Fruit fly (Drosophila melanogaster) whole organism, embryonic: ENCODE results near the gene kud.

Source experiments
- B-H2 ChIP-seq: fragments of 200-800 bp; sonication (Bioruptor generic); optimal IDR thresholded peaks from 2 replicates; lab custom pipeline; 2018; ENCODE audit warnings: missing biosample characterization, mild to moderate bottlenecking, missing genetic modification characterization
- CG10321 ChIP-seq: fragments of 200-800 bp; sonication (Bioruptor generic); IDR thresholded peaks from 2 replicates; pipeline ENCODE4 v1.3.6; 2022; ENCODE audit warnings: missing biosample characterization, missing genetic modification characterization
- CG10431 ChIP-seq: fragments of 200-800 bp; sonication (Bioruptor generic); optimal IDR thresholded peaks from 3 replicates; lab custom pipeline; 2018; ENCODE audit warnings: missing biosample characterization, mild to moderate bottlenecking, missing genetic modification characterization
- CG12071 ChIP-seq: fragments of 200-800 bp; sonication (Bioruptor generic); optimal IDR thresholded peaks from 3 replicates; lab custom pipeline; 2018; ENCODE audit warnings: missing biosample characterization, mild to moderate bottlenecking, missing genetic modification characterization
- CG13123 ChIP-seq: fragments of 200-800 bp; sonication (Bioruptor generic); optimal IDR thresholded peaks from 2 replicates; lab custom pipeline; 2016; ENCODE audit warnings: missing biosample characterization, missing genetic modification characterization
- CG13287 ChIP-seq: fragments of 200-800 bp; sonication (Bioruptor generic); IDR thresholded peaks from 2 replicates; pipeline ENCODE4 v1.3.6; 2022; ENCODE audit warnings: missing biosample characterization, missing genetic modification characterization; ENCODE audit not compliant: partially characterized antibody
- CG14050 ChIP-seq: fragments of 200-800 bp; sonication (Bioruptor generic); IDR thresholded peaks from 3 replicates; pipeline ENCODE4 v1.3.6; 2022; ENCODE audit warnings: missing biosample characterization, missing genetic modification characterization
- CG15269 ChIP-seq: fragments of 200-800 bp; sonication (Bioruptor generic); optimal IDR thresholded peaks from 2 replicates; lab custom pipeline; 2018; ENCODE audit warnings: missing biosample characterization, mild to moderate bottlenecking, missing genetic modification characterization, moderate library complexity
- CG1529 ChIP-seq: fragments of 200-800 bp; sonication (Bioruptor generic); optimal IDR thresholded peaks from 3 replicates; lab custom pipeline; 2018; ENCODE audit warnings: missing biosample characterization, missing genetic modification characterization
- CG16813 ChIP-seq: fragments of 200-800 bp; sonication (Bioruptor generic); IDR thresholded peaks from 3 replicates; pipeline ENCODE4 v1.3.6; 2022; ENCODE audit warnings: missing biosample characterization, missing genetic modification characterization; ENCODE audit not compliant: partially characterized antibody
- CG17568 ChIP-seq: fragments of 200-800 bp; sonication (Bioruptor generic); optimal IDR thresholded peaks from 2 replicates; lab custom pipeline; 2018; ENCODE audit warnings: missing biosample characterization, mild to moderate bottlenecking, missing genetic modification characterization, moderate library complexity
- CG2678 ChIP-seq: fragments of 200-800 bp; sonication (Bioruptor generic); optimal IDR thresholded peaks from 3 replicates; lab custom pipeline; 2019; ENCODE audit warnings: missing biosample characterization, mild to moderate bottlenecking, missing genetic modification characterization, moderate library complexity
- CG31224 ChIP-seq: fragments of 200-800 bp; sonication (Bioruptor generic); IDR thresholded peaks from 2 replicates; pipeline ENCODE4 v1.3.6; 2022; ENCODE audit warnings: missing biosample characterization, missing genetic modification characterization
- CG4282 ChIP-seq: fragments of 200-800 bp; sonication (Bioruptor generic); optimal IDR thresholded peaks from 2 replicates; lab custom pipeline; 2016; ENCODE audit warnings: missing biosample characterization, missing genetic modification characterization
- CG4360 ChIP-seq: fragments of 200-800 bp; sonication (Bioruptor generic); IDR thresholded peaks from 2 replicates; pipeline ENCODE4 v1.3.6; 2022; ENCODE audit warnings: missing biosample characterization, missing genetic modification characterization
- CG43689 ChIP-seq: fragments of 200-800 bp; sonication (Bioruptor generic); IDR thresholded peaks from 2 replicates; pipeline ENCODE4 v1.3.6; 2022; ENCODE audit warnings: missing biosample characterization, missing genetic modification characterization
- CG4404 ChIP-seq: fragments of 200-800 bp; sonication (Bioruptor generic); IDR thresholded peaks from 2 replicates; pipeline ENCODE4 v1.3.6; 2022; ENCODE audit warnings: missing biosample characterization, missing genetic modification characterization
- CG6272 ChIP-seq: fragments of 200-800 bp; sonication (Bioruptor generic); IDR thresholded peaks from 2 replicates; pipeline ENCODE4 v1.3.6; 2022; ENCODE audit warnings: missing biosample characterization, missing genetic modification characterization
- CG6689 ChIP-seq: fragments of 200-800 bp; sonication (Bioruptor generic); IDR thresholded peaks from 2 replicates; pipeline ENCODE4 v1.3.6; 2022; ENCODE audit warnings: missing biosample characterization, missing genetic modification characterization
- CG8478 ChIP-seq: fragments of >200 bp; optimal IDR thresholded peaks from 2 replicates; lab custom pipeline; 2018
- CG9437 ChIP-seq: fragments of 200-800 bp; sonication (Bioruptor generic); optimal IDR thresholded peaks from 2 replicates; lab custom pipeline; 2018; ENCODE audit warnings: missing biosample characterization, mild to moderate bottlenecking, missing genetic modification characterization
- CG9932 ChIP-seq: fragments of 200-800 bp; sonication (Bioruptor generic); IDR thresholded peaks from 2 replicates; pipeline ENCODE4 v1.3.6; 2022; ENCODE audit warnings: missing biosample characterization, missing genetic modification characterization
- D19A ChIP-seq: fragments of 200-800 bp; optimal IDR thresholded peaks from 3 replicates; lab custom pipeline; 2019; ENCODE audit warnings: missing biosample characterization, mild to moderate bottlenecking, missing genetic modification characterization, moderate library complexity
- D19B ChIP-seq: fragments of 200-800 bp; sonication (Bioruptor generic); optimal IDR thresholded peaks from 2 replicates; lab custom pipeline; 2017; ENCODE audit warnings: missing biosample characterization, mild to moderate bottlenecking, missing genetic modification characterization
- Dad ChIP-seq: fragments of 200-800 bp; sonication (Bioruptor generic); optimal IDR thresholded peaks from 3 replicates; lab custom pipeline; 2016; ENCODE audit warnings: missing biosample characterization, missing genetic modification characterization
- Dek ChIP-seq: fragments of 200-800 bp; sonication (Bioruptor generic); optimal IDR thresholded peaks from 3 replicates; lab custom pipeline; 2019; ENCODE audit warnings: missing biosample characterization, mild to moderate bottlenecking, missing genetic modification characterization, moderate library complexity
- Doc3 ChIP-seq: fragments of 200-800 bp; sonication (Bioruptor generic); IDR thresholded peaks from 3 replicates; pipeline ENCODE4 v1.3.6; 2022; ENCODE audit warnings: missing biosample characterization, missing genetic modification characterization; ENCODE audit not compliant: partially characterized antibody
- Hr78 ChIP-seq, 2 experiments: fragments of 200-800 bp in 1 of 2; fragments of >200 bp in 1 of 2; sonication (Bioruptor generic) in 1 of 2; optimal IDR thresholded peaks; 2 replicates each; lab custom pipeline; 2017 to 2019; ENCODE audit warnings: missing biosample characterization in 2 of 2, missing genetic modification characterization in 2 of 2, mild to moderate bottlenecking in 1 of 2, moderate library complexity in 1 of 2
- Lim3 ChIP-seq: fragments of 200-800 bp; sonication (Bioruptor generic); IDR thresholded peaks from 2 replicates; pipeline ENCODE4 v1.3.6; 2022; ENCODE audit warnings: missing biosample characterization, missing genetic modification characterization
- Med ChIP-seq: fragments of 200-800 bp; sonication (Bioruptor generic); peaks from one replicate; lab custom pipeline; 2016; ENCODE audit warnings: missing biosample characterization, missing genetic modification characterization, mild to moderate bottlenecking, inconsistent platforms, moderate library complexity
- Rfx ChIP-seq: fragments of 200-800 bp; sonication (Bioruptor generic); IDR thresholded peaks from 2 replicates; pipeline ENCODE4 v1.3.6; 2022; ENCODE audit warnings: missing biosample characterization, missing genetic modification characterization
- Trl ChIP-seq, 3 experiments: fragments of >200 bp in 2 of 3; fragments of 200-800 bp in 1 of 3; sonication (Bioruptor generic) in 1 of 3; optimal IDR thresholded peaks; 2 replicates in 1 of 3; 3 replicates in 2 of 3; lab custom pipeline; 2016 to 2017; ENCODE audit warnings: missing biosample characterization in 1 of 3, missing genetic modification characterization in 1 of 3
- Vsx1 ChIP-seq: fragments of 200-800 bp; sonication (Bioruptor generic); optimal IDR thresholded peaks from 2 replicates; lab custom pipeline; 2017; ENCODE audit warnings: missing biosample characterization, mild to moderate bottlenecking, missing genetic modification characterization, missing genetic modification reagents
- abd-A ChIP-seq: fragments of 200-800 bp; sonication (Bioruptor generic); optimal IDR thresholded peaks from 3 replicates; lab custom pipeline; 2019; ENCODE audit warnings: missing biosample characterization, mild to moderate bottlenecking, missing genetic modification characterization, moderate library complexity
- chinmo ChIP-seq: fragments of 200-800 bp; sonication (Bioruptor generic); IDR thresholded peaks from 4 replicates; pipeline ENCODE4 v1.3.6; 2022; ENCODE audit warnings: missing biosample characterization, missing genetic modification characterization; ENCODE audit not compliant: partially characterized antibody
- crol ChIP-seq: fragments of 200-800 bp; sonication (Bioruptor generic); IDR thresholded peaks from 2 replicates; pipeline ENCODE4 v1.3.6; 2022; ENCODE audit warnings: missing biosample characterization, missing genetic modification characterization
- dmrt11E ChIP-seq: fragments of 200-800 bp; sonication (Bioruptor generic); optimal IDR thresholded peaks from 3 replicates; lab custom pipeline; 2018; ENCODE audit warnings: missing biosample characterization, mild to moderate bottlenecking, missing genetic modification characterization, moderate library complexity
- dpn ChIP-seq, 2 experiments: fragments of 200-800 bp; sonication (Bioruptor generic); optimal IDR thresholded peaks; 3 replicates each; lab custom pipeline; 2016; ENCODE audit warnings: missing biosample characterization in 2 of 2, missing genetic modification characterization in 2 of 2
- grau ChIP-seq: fragments of 200-800 bp; optimal IDR thresholded peaks from 3 replicates; lab custom pipeline; 2019; ENCODE audit warnings: missing biosample characterization, mild to moderate bottlenecking, missing genetic modification characterization, moderate library complexity
- gsb-n ChIP-seq: fragments of 200-800 bp; sonication (Bioruptor generic); optimal IDR thresholded peaks from 3 replicates; lab custom pipeline; 2018; ENCODE audit warnings: missing biosample characterization, mild to moderate bottlenecking, missing genetic modification characterization
- oc ChIP-seq: fragments of 200-800 bp; sonication (Bioruptor generic); optimal IDR thresholded peaks from 2 replicates; lab custom pipeline; 2018; ENCODE audit warnings: missing biosample characterization, mild to moderate bottlenecking, missing genetic modification characterization, moderate library complexity
- org-1 ChIP-seq: fragments of 200-800 bp; sonication (Bioruptor generic); optimal IDR thresholded peaks from 2 replicates; lab custom pipeline; 2017; ENCODE audit warnings: missing biosample characterization, missing genetic modification characterization
- row ChIP-seq: fragments of 200-800 bp; sonication (Bioruptor generic); IDR thresholded peaks from 3 replicates; pipeline ENCODE4 v1.3.6; 2022; ENCODE audit warnings: missing biosample characterization, missing genetic modification characterization
- sqz ChIP-seq: fragments of 200-800 bp; sonication (Bioruptor generic); optimal IDR thresholded peaks from 3 replicates; lab custom pipeline; 2018; ENCODE audit warnings: missing biosample characterization, mild to moderate bottlenecking, missing genetic modification characterization
- sr ChIP-seq: fragments of 200-800 bp; sonication (Bioruptor generic); IDR thresholded peaks from 3 replicates; pipeline ENCODE4 v1.3.6; 2022; ENCODE audit warnings: missing biosample characterization, missing genetic modification characterization

Gene kud

DNA sequence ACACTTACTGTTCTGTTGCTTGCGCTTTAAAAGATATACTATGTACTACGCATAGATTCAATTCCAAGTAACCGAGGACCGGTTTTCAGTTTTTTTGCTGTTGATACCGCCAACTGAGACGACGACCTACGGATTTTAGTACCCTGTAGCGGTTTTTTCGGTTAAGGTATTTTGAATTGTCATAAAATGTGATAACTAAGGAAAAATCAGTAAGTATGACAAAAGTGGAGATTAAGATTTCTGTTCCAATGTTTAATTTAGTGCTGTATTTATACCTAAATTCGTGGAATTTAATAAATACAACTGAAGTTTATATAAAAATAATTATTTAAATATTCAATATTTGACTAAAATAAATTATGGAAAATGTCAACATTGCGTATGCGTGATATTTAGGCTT, 36.3 kb upstream of the kud start (continued):
- peak; percentile 41; the same call in 1 of the 2 replicates for TF ChIP-seq CG9932 (GFP tag; lab: Robert Waterston, UW)
- 0 out of 2 replicates have a peak, but pooled peaks have one; percentile 16 for TF ChIP-seq Rfx (GFP tag; lab: Robert Waterston, UW)
- TF ChIP-seq D19B (GFP tag; lab: Kevin White, UChicago), result peak; percentile 64
- no peak for TF ChIP-seq Doc3 (GFP tag; lab: Robert Waterston, UW)
- TF ChIP-seq row (GFP tag; lab: Robert Waterston, UW), result peak; percentile 26; the same call in 1 of the 3 replicates
- TF ChIP-seq CG12071 (GFP tag; lab: Kevin White, UChicago), result no peak
- no peak for TF ChIP-seq gsb-n (tag; lab: Kevin White, UChicago)
- TF ChIP-seq CG9437 (GFP tag; lab: Kevin White, UChicago), result peak; percentile 11
- TF ChIP-seq CG6689 (GFP tag; lab: Robert Waterston, UW), result no peak
- TF ChIP-seq sqz (GFP tag; lab: Kevin White, UChicago), result peak; percentile 36
- peak; percentile 42 for TF ChIP-seq CG2678
- peak; percentile 9 for TF ChIP-seq Dek
- peak; percentile 35 for TF ChIP-seq grau (tag; lab: Kevin White, UChicago)
- no peak for TF ChIP-seq CG16813 (GFP tag; lab: Robert Waterston, UW)
- peak; percentile 14 for TF ChIP-seq CG15269 (tag; lab: Kevin White, UChicago)

DNA sequence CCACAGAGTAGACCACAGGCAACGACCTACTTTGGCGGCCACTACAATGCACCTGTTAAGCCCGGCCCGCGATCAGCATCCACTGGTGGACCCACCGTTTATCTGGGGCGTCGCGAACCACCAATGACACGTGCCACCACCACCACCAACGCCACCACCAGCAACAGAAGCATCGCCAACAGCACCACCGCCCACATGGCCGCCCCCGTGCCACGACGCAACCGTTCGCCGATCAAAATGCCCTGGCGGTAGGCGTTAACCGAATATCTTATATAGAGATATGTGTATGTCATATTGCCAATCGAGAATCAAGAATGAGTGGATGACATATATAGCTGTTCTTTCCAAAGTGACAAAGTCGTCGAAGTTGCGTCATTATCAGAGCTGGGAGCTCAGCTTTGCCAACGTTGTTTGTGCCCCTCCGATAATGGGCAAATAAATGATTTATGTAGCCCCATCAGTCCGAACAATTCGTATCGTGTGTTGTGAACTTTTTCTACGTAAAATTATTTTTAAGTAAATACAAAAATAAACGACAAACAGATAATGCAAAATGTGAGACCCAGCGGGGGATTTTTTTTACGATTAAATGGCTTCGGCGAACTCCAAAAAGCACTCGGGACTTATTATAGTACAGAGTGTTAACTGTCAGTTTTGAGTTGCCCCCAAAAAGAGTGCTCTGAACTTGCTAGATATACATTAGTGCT, 34.2 kb upstream of the kud start:
- TF ChIP-seq sr (peak; percentile 90), dpn (GFP tag; optimal IDR thresholded peaks at IDR 0.05; lab: Kevin White, UChicago) (no peak), chinmo (GFP tag; lab: Robert Waterston, UW) (0 out of 4 replicates have a peak, but pooled peaks have one; percentile 31), Hr78 (GFP tag; optimal IDR thresholded peaks at IDR 0.05; lab: Kevin White, UChicago) (no peak), CG31224 (GFP tag; lab: Robert Waterston, UW) (peak; percentile 77), Med (GFP tag; lab: Kevin White, UChicago) (peak; percentile 1), Dek (no peak)

DNA sequence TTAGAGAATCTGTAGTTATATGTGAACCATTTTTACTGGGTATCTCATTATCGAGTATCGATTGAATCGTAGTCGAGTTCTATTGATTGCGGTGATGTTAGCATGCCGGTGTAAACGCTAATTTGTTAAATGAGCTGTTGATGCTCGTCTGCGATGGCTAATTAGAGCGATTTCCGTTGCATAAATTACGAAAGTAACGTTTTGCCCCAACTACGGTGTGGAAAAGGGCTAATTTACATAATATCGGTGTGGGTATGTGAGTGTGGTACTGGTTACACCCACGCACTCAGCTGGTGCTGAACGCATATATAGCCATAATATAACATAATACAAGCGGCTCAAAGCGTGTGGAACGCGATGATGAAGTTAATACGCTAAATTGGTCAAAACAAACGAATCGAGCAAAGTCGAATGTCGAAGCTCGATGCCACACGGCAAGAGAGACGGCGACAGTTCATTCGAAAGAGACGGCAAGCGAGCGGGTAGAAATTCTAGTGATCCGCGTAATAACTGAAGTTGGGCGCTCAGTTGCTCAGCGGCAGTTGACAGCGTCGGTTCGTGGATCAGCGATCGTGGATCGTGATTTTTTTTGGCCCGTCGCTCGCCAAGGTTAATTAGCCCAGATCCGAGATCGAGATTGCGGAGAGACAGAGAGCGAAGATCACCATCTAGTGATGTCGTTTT, 32.1 kb upstream of the kud start, which contains the start of gene CG32170:
Gene CG32170 (plus strand): TSS at position 525 of the 684 bp plus-strand sequence.
- TF ChIP-seq B-H2 (GFP tag; lab: Kevin White, UChicago) (peak; percentile 65), Lim3 (no peak), Trl (optimal IDR thresholded peaks at IDR 0.05; lab: Kevin White, UChicago) (peak in 1 of 2 experiments; percentile 11), Trl (GFP tag; optimal IDR thresholded peaks at IDR 0.05; lab: Kevin White, UChicago) (no peak), CG1529 (GFP tag; lab: Kevin White, UChicago) (no peak), CG6272 (GFP tag; lab: Robert Waterston, UW) (no peak), oc (tag; lab: Kevin White, UChicago) (peak; percentile 18), CG13287 (GFP tag; lab: Robert Waterston, UW) (peak; percentile 27; the same call in 1 of the 2 replicates), CG17568 (GFP tag; lab: Kevin White, UChicago) (no peak), Vsx1 (peak; percentile 68), CG10431 (GFP tag; lab: Kevin White, UChicago) (no peak), CG4360 (no peak), CG4282 (GFP tag; lab: Kevin White, UChicago) (no peak), dmrt11E (tag; lab: Kevin White, UChicago) (no peak), CG10321 (GFP tag; lab: Robert Waterston, UW) (peak; percentile 89), abd-A (peak; percentile 81), Dad (GFP tag; lab: Kevin White, UChicago) (no peak), CG43689 (no peak), D19A (tag; lab: Kevin White, UChicago) (no peak), org-1 (GFP tag; lab: Kevin White, UChicago) (no peak), CG31224 (GFP tag; lab: Robert Waterston, UW) (peak; percentile 78), CG14050 (no peak), CG13123 (GFP tag; lab: Kevin White, UChicago) (no peak), CG4404 (GFP tag; lab: Robert Waterston, UW) (no peak), CG8478 (no peak), crol (GFP tag; lab: Robert Waterston, UW) (no peak)
